Worm (Caenorhabditis elegans) whole organism, L4/young adult: ENCODE data around the gene ZK688.11.

Experiments
- W03F9.2 ChIP-seq: fragments of 150-350 bp; optimal IDR thresholded peaks from 2 replicates; lab custom pipeline; 2014; ENCODE audit warnings: missing biosample characterization, missing genetic modification characterization
- dao-5 ChIP-seq: sonication (generic microtip); optimal IDR thresholded peaks from 2 replicates; lab custom pipeline; 2016; ENCODE audit warnings: missing genotype, missing genetic modification characterization, moderate library complexity, missing compliant biosample characterization
- him-1 ChIP-seq: sonication (generic microtip); optimal IDR thresholded peaks from 2 replicates; lab custom pipeline; 2016; ENCODE audit warnings: missing genotype, missing genetic modification reagents, missing genetic modification characterization, missing compliant biosample characterization

DNA sequence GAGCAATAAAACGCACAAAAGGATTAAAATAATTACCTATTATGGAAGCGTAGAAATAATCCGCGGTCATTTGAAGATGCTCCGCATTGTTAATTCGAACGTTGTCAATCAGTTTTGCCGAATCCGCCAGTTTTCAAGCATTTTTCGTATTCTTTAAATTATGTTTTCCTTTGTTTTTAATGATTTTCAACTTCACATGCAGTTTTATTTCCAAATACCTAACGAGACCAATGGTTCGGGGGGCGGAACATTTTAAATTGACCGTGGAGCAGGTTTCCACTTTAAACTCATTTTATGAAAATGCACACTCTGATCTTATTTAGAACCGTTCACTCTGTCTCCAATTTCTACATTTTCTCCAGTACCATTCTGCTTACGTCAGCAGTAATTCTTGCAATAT lies 10.0 kb upstream of the ZK688.11 start, which contains the start of gene ZK688.4:
- TF ChIP-seq dao-5 (tag; lab: Kevin White, UChicago) (no peak), W03F9.2 (tag; lab: Kevin White, UChicago) (no peak), him-1 (tag; lab: Kevin White, UChicago) (no peak)
